Worm (Caenorhabditis elegans) whole organism, L1 larva: ENCODE results near the gene H37A05.4.

ENCODE experiments used
- C16A3.4 ChIP-seq: fragments of 150-350 bp; optimal IDR thresholded peaks from 2 replicates; lab custom pipeline; 2014; ENCODE audit warnings: missing biosample characterization, missing genetic modification characterization
- alr-1 ChIP-seq: fragments of 200-800 bp; sonication (Bioruptor generic); optimal IDR thresholded peaks from 2 replicates; lab custom pipeline; 2018; ENCODE audit warnings: borderline replicate concordance, mild to moderate bottlenecking, missing genetic modification characterization, missing compliant biosample characterization
- ama-1 ChIP-seq: fragments of 150-350 bp; optimal IDR thresholded peaks from 2 replicates; lab custom pipeline; 2014
- egl-27 ChIP-seq, 2 experiments: fragments of 150-350 bp in 1 of 2; sonication (generic microtip); optimal IDR thresholded peaks; 3 replicates each; lab custom pipeline; 2017 to 2018; ENCODE audit warnings: missing biosample characterization in 2 of 2, missing genetic modification characterization in 2 of 2, missing genetic modification reagents in 2 of 2
- fos-1 ChIP-seq: fragments of 150-350 bp; optimal IDR thresholded peaks from 2 replicates; lab custom pipeline; 2014; ENCODE audit warnings: missing biosample characterization, missing genetic modification characterization
- lsy-2 ChIP-seq, 2 experiments: fragments of 150-350 bp; optimal IDR thresholded peaks; 2 replicates each; lab custom pipeline; 2014; ENCODE audit warnings: missing biosample characterization in 2 of 2, missing genetic modification characterization in 2 of 2
- nhr-76 ChIP-seq: sonication (generic microtip); optimal IDR thresholded peaks from 2 replicates; lab custom pipeline; 2017; ENCODE audit warnings: missing biosample characterization, missing genetic modification characterization
- nhr-77 ChIP-seq: fragments of 150-350 bp; optimal IDR thresholded peaks from 2 replicates; lab custom pipeline; 2014; ENCODE audit warnings: missing biosample characterization, missing genetic modification characterization
- unc-62 ChIP-seq: fragments of 150-350 bp; optimal IDR thresholded peaks from 2 replicates; lab custom pipeline; 2014; ENCODE audit warnings: missing biosample characterization, missing genetic modification reagents, missing genetic modification characterization
- xbp-1 ChIP-seq: sonication (generic microtip); optimal IDR thresholded peaks from 2 replicates; lab custom pipeline; 2016; ENCODE audit warnings: missing genetic modification characterization, missing compliant biosample characterization
- ztf-11 ChIP-seq, 2 experiments: sonication (generic microtip); optimal IDR thresholded peaks; 2 replicates each; lab custom pipeline; 2016 to 2017; ENCODE audit warnings: missing genetic modification characterization in 2 of 2, missing biosample characterization in 1 of 2, missing compliant biosample characterization in 1 of 2

DNA sequence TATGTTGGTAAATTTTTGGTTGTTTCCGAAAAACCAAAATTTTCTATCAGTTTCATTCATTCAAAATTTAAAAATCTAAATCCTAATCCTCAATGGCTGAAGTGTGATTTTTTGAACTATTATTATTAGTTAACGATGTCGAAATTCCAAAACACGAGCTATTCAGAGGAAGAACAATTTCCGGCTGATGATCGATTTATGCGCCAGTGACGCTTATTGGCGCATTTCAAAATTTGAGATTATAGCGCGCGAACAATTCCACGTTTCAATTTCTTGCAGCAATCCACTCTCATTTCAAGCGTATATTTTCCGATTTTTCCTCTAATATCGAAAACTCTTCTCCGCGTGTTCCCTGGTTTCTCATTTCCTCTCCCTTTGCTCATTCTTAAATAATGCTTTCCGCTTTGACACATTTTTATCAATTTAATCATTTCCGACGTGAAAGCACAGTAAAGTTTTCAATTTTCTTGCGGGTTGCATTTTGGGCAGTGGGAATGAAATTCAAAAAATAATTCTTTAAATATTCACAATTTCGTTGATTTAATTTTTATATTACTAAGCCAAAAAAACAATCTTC, 14.8 kb upstream of the H37A05.4 start:
- TF ChIP-seq nhr-77 (tag; lab: Kevin White, UChicago) (no peak), lsy-2 (tag; optimal IDR thresholded peaks at IDR 0.05; lab: Kevin White, UChicago) (peak in 1 of 2 experiments; percentile 25), unc-62 (no peak), alr-1 (tag; lab: Kevin White, UChicago) (no peak), nhr-76 (tag; lab: Kevin White, UChicago) (no peak), fos-1 (tag; lab: Kevin White, UChicago) (no peak), xbp-1 (no peak), egl-27 (tag; optimal IDR thresholded peaks at IDR 0.05; lab: Kevin White, UChicago) (no peak), ama-1 (lab: Kevin White, UChicago) (peak; percentile 45), ztf-11 (tag; optimal IDR thresholded peaks at IDR 0.05; lab: Kevin White, UChicago) (no peak), C16A3.4 (tag; lab: Kevin White, UChicago) (no peak)
